Fruit fly (Drosophila melanogaster): ENCODE results near the gene CG33700.

The CG33700 gene

dm6 chr3L:9476829-9477228, 48.5 kb downstream of the CG33700 start, which contains the start of the genes Uch-L5 and Jarid2 (continued):
- TF ChIP-seq dmrt11E (tag; optimal IDR thresholded peaks at IDR 0.05) (no peak), tx (GFP tag; optimal IDR thresholded peaks at IDR 0.05) (peak; percentile 8), slp2 (GFP tag; optimal IDR thresholded peaks at IDR 0.05) (peak; percentile 45), onecut (GFP tag; IDR thresholded peaks at IDR 0.05) (peak; percentile 31), CG16815 (GFP tag; optimal IDR thresholded peaks at IDR 0.05) (no peak), CG8478 (optimal IDR thresholded peaks at IDR 0.05) (no peak), trem (tag; optimal IDR thresholded peaks at IDR 0.05) (peak; percentile 82), HLHmδ (GFP tag; optimal IDR thresholded peaks at IDR 0.05) (peak; percentile 24), Hr78 (GFP tag; optimal IDR thresholded peaks at IDR 0.05) (no peak), nom (GFP tag; optimal IDR thresholded peaks at IDR 0.05) (peak; percentile 40), CG10462 (GFP tag; optimal IDR thresholded peaks at IDR 0.05) (no peak), CG32532 (GFP tag; IDR thresholded peaks at IDR 0.05) (0 out of 2 replicates have a peak, but pooled peaks have one; percentile 23), bab2 (GFP tag; optimal IDR thresholded peaks at IDR 0.05) (peak; percentile 15), tin (GFP tag; optimal IDR thresholded peaks at IDR 0.05) (peak; percentile 42), CG13296 (GFP tag; optimal IDR thresholded peaks at IDR 0.05) (peak; percentile 41), Abd-B (GFP tag; optimal IDR thresholded peaks at IDR 0.05) (no peak), CG31441 (GFP tag; IDR thresholded peaks at IDR 0.05) (no peak), cg (GFP tag; optimal IDR thresholded peaks at IDR 0.05) (peak; percentile 7), ham (GFP tag; IDR thresholded peaks at IDR 0.05) (no peak), YL-1 (GFP tag; optimal IDR thresholded peaks at IDR 0.05) (peak; percentile 98), slbo (GFP tag; IDR thresholded peaks at IDR 0.05) (peak; percentile 68), ato (GFP tag; IDR thresholded peaks at IDR 0.05; ENCODE audit: partially characterized antibody) (0 out of 2 replicates have a peak, but pooled peaks have one; percentile 32), CTCF (GFP tag; optimal IDR thresholded peaks at IDR 0.05) (peak; percentile 59), lmd (GFP tag; IDR thresholded peaks at IDR 0.05) (no peak; the same call in 1 of the 2 replicates), CG42726 (GFP tag; IDR thresholded peaks at IDR 0.05; ENCODE audit: partially characterized antibody) (peak; percentile 67)

- TF ChIP-seq Med (GFP tag) (peak; percentile 53), CG4360 (GFP tag; IDR thresholded peaks at IDR 0.05) (peak; percentile 25; the same call in 1 of the 2 replicates), CG30403 (GFP tag; optimal IDR thresholded peaks at IDR 0.05) (no peak), Ets65A (GFP tag) (peak; percentile 93), Dfd (GFP tag; optimal IDR thresholded peaks at IDR 0.05) (peak in 1 of 2 experiments; percentile 90), CG8478 (optimal IDR thresholded peaks at IDR 0.05) (peak; percentile 66), CG13775 (GFP tag; optimal IDR thresholded peaks at IDR 0.05) (peak; percentile 83), CG32532 (GFP tag; IDR thresholded peaks at IDR 0.05) (no peak)
Measured at dm6 chr3L:9471151-9471903, 54.0 kb downstream of the CG33700 start.

dm6 chr3L:9469079-9469478, 56.3 kb downstream of the CG33700 start:
- TF ChIP-seq Atf6 (GFP tag; IDR thresholded peaks at IDR 0.05): no peak
- no peak for TF ChIP-seq slbo (GFP tag; IDR thresholded peaks at IDR 0.05)
- peak; percentile 19 for TF ChIP-seq Deaf1 (tag; optimal IDR thresholded peaks at IDR 0.05)
- no peak for TF ChIP-seq HLH3B (GFP tag; IDR thresholded peaks at IDR 0.05)
- no peak for TF ChIP-seq CG18262 (tag; optimal IDR thresholded peaks at IDR 0.05)
- peak; percentile 19 for TF ChIP-seq CG13894 (tag; optimal IDR thresholded peaks at IDR 0.05)
- no peak for TF ChIP-seq Trl (optimal IDR thresholded peaks at IDR 0.05)
- TF ChIP-seq Trl (GFP tag; optimal IDR thresholded peaks at IDR 0.05): no peak
- TF ChIP-seq Fer2 (tag; optimal IDR thresholded peaks at IDR 0.05): no peak
- no peak for TF ChIP-seq bigmax (GFP tag; optimal IDR thresholded peaks at IDR 0.05)
- TF ChIP-seq CG13775 (GFP tag; optimal IDR thresholded peaks at IDR 0.05): no peak
- no peak for TF ChIP-seq chm (GFP tag; IDR thresholded peaks at IDR 0.05)
- TF ChIP-seq ewg (GFP tag; optimal IDR thresholded peaks at IDR 0.05): no peak
- TF ChIP-seq CG17568 (GFP tag; optimal IDR thresholded peaks at IDR 0.05): no peak
- no peak for TF ChIP-seq CG10321 (GFP tag; IDR thresholded peaks at IDR 0.05)
- TF ChIP-seq unpg (GFP tag; optimal IDR thresholded peaks at IDR 0.05): no peak
- no peak for TF ChIP-seq CG11504 (tag; optimal IDR thresholded peaks at IDR 0.05)
- TF ChIP-seq yki (optimal IDR thresholded peaks at IDR 0.05): no peak
- no peak for TF ChIP-seq tx (GFP tag; optimal IDR thresholded peaks at IDR 0.05)
- TF ChIP-seq CG34422 (GFP tag; IDR thresholded peaks at IDR 0.05): no peak
- 0 out of 4 replicates have a peak, but pooled peaks have one; percentile 38 for TF ChIP-seq chinmo (GFP tag; IDR thresholded peaks at IDR 0.05; ENCODE audit: partially characterized antibody)

Measured in whole organism, embryonic.